Worm (Caenorhabditis elegans): ENCODE data around the gene B0454.26.

The B0454.26 gene

DNA sequence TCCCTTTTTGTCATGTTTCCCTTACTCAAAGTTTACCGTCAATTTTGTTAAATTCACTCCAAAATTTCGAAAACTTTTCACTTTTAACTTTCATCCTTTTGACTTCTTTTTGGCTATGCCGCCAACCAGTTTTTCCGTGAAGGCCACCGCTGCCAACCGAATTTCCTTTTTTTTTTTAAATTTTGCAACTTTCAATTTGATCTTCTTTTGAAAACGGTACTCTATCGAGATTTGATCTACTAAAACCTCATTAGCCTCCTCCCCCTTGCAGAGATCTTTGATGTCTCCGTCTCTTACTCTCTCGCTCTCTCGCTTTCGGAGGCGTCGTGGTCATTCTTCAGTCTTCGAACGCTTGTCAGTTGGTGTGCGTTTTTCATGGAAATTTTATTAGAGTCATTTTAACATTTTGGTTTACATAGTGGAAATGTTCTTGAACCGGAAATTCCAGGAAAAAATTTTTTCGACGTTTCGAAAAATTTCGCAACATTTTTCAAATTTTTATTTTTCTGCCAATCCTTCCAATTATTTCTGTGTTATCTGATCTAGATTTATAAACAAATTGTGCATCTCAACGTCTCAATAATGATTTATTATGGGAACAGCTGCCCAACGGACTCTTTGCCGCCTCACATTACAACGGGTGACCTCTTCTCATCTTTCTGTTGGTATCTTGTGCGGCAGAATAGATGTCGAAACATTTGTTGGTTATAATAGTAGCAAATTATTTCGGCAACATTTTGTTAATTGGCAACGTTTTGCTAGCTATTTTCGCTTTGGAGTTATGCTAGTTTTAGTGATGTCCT, 43.6 kb downstream of the B0454.26 start:
- TF ChIP-seq unc-62 (GFP tag; optimal IDR thresholded peaks at IDR 0.05) = no peak

ce11 chrII:2992300-2992699, 46.1 kb downstream of the B0454.26 start:
- no peak for TF ChIP-seq unc-62 (GFP tag; optimal IDR thresholded peaks at IDR 0.05)

ce11 chrII:2991555-2992083, 46.7 kb downstream of the B0454.26 start, which contains the start of gene K08A2.2:
Gene K08A2.2 (plus strand): TSS chrII:2991605.
- no peak for TF ChIP-seq unc-62 (GFP tag; optimal IDR thresholded peaks at IDR 0.05)

- TF ChIP-seq unc-62 (GFP tag; optimal IDR thresholded peaks at IDR 0.05) = no peak
Observed at ce11 chrII:2990089-2990488, 48.3 kb downstream of the B0454.26 start.

ce11 chrII:2987854-2988350, 50.5 kb downstream of the B0454.26 start, which contains the start of gene lido-7:
Gene lido-7 (plus strand): TSS chrII:2988300.
- no peak for TF ChIP-seq unc-62 (GFP tag; optimal IDR thresholded peaks at IDR 0.05)

DNA sequence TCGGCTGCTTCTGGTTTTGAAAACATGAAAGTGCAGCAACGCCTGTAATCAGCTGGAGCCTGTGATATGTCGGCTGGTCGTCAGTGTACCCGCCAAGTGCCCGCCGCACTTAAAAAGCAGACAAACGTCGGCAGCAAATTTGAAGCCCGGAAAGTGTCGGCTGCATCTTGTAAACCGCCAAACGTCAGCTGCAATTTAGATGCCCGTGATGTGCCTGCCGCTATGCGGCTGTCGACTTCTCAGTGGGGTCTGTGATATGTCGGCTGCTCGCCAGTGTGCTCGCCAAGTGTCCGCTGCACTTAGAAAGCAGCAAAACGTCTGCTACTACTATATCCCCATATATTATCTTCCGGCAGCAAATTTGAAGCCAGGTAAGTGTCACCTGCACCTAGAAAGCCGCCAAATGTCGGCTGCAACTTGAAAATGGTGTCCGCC, 51.2 kb downstream of the B0454.26 start:
- TF ChIP-seq unc-62 (GFP tag; optimal IDR thresholded peaks at IDR 0.05) = no peak
